Fruit fly (Drosophila melanogaster): ENCODE data around the gene frj.

frj gene

DNA sequence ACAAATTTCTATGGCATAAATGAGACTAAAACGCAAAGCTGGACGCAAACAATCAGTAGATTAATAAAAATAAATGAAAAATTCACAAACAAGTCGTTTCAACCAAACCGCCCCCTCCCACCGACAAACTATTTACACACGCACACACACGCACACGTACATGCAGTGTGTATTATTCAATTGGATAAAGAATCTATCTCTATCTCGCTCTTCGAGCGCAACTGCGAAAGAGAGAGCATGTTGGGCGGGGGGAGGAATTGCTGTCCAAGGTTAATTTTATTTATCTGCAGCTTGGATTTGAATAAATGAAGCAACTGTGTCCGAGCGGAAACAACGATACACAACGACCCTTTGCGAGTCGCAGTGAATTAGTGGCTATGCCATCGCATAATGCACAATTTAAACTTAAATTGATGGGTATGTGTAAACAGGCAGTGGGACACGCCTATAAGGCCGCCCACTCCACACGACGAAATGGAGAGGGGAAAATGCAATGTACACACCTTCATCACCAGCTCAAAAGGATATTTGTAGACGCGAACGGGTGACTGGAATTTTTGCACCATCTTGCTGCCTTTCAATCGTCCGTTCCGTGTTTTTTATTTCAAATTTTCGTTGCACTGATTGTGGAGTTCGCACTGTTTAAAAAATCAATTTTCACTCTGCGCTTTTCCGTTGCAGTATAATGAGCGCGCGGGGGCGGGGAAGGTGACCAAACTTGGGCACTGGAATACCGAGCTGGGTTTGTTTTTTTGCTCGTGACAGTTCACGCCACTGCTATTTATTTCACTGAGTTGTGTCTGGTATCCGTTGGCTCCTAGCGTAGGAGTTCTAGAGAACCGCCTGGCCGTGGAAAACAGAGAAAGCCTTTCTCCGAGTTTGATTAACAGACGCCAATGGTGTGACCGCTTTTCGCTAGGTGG lies 559 bp upstream of the frj start, which contains the start of gene retm:
TSS of gene retm (minus strand) at position 898 of the 923 bp plus-strand sequence.
- no peak for TF ChIP-seq pan (optimal IDR thresholded peaks at IDR 0.05)
- TF ChIP-seq psq (optimal IDR thresholded peaks at IDR 0.05): no peak
- TF ChIP-seq CG8478 (optimal IDR thresholded peaks at IDR 0.05): no peak
- no peak for TF ChIP-seq usp (GFP tag; optimal IDR thresholded peaks at IDR 0.05)
- no peak for TF ChIP-seq Dll (optimal IDR thresholded peaks at IDR 0.05)
- TF ChIP-seq EcR (GFP tag; optimal IDR thresholded peaks at IDR 0.05): no peak

DNA sequence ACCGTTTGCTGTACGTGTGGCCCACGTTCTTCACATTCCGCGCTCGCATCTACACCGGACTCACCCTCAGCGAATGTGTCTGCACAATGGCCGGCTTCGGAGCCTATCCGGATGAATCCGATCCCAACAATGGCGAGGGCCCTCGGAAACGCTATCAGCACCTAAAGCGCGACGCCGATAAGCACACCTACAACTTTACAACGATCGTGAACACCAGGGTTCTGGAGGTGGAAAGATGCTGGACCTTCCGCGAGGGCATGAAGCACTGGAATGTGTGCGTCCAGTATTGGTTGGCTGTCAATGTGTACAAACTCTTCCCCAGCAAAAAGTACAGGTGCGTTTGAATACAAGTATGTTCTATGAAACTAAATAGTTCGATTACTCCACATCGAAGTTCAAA lies 1.7 kb downstream of the frj start:
- TF ChIP-seq pan (optimal IDR thresholded peaks at IDR 0.05): no peak
- no peak for TF ChIP-seq CG8478 (optimal IDR thresholded peaks at IDR 0.05)
- no peak for TF ChIP-seq psq (optimal IDR thresholded peaks at IDR 0.05)
- TF ChIP-seq usp (GFP tag; optimal IDR thresholded peaks at IDR 0.05): no peak
- no peak for TF ChIP-seq EcR (GFP tag; optimal IDR thresholded peaks at IDR 0.05)
- no peak for TF ChIP-seq Dll (optimal IDR thresholded peaks at IDR 0.05)

- TF ChIP-seq EcR (GFP tag; optimal IDR thresholded peaks at IDR 0.05): no peak
- no peak for TF ChIP-seq pan (optimal IDR thresholded peaks at IDR 0.05)
Measured at dm6 chr2L:6461497-6461896, 5.6 kb downstream of the frj start.

dm6 chr2L:6462259-6462658 lies 6.4 kb downstream of the frj start:
- TF ChIP-seq usp (GFP tag; optimal IDR thresholded peaks at IDR 0.05): no peak
- TF ChIP-seq EcR (GFP tag; optimal IDR thresholded peaks at IDR 0.05): no peak
- TF ChIP-seq Dll (optimal IDR thresholded peaks at IDR 0.05): no peak
- TF ChIP-seq psq (optimal IDR thresholded peaks at IDR 0.05): no peak
- TF ChIP-seq CG8478 (optimal IDR thresholded peaks at IDR 0.05): no peak

dm6 chr2L:6463392-6463791 lies 7.5 kb downstream of the frj start:
- no peak for TF ChIP-seq CG8478 (optimal IDR thresholded peaks at IDR 0.05)
- TF ChIP-seq Dll (optimal IDR thresholded peaks at IDR 0.05): no peak
- TF ChIP-seq pan (optimal IDR thresholded peaks at IDR 0.05): no peak
- no peak for TF ChIP-seq psq (optimal IDR thresholded peaks at IDR 0.05)
- no peak for TF ChIP-seq EcR (GFP tag; optimal IDR thresholded peaks at IDR 0.05)
- TF ChIP-seq usp (GFP tag; optimal IDR thresholded peaks at IDR 0.05): no peak

DNA sequence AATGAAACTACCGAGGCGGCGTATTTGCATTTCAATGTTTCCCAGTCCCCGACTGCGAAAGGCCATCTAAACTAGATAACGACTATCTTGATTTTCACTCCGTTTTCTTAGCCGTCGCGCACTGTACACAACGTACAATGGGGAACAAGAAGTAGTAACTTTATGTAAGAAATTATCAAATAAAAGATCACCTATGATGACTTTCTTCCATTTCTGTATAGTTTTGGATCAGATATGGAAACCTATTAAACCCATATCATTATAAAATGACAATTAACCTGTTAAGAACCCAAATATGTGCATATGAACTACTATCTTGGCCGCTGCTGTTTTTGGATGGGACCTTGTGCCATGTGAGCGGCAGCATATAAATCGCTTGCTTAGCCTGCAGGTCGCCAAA lies 8.4 kb downstream of the frj start:
- TF ChIP-seq EcR (GFP tag; optimal IDR thresholded peaks at IDR 0.05) (no peak), pan (optimal IDR thresholded peaks at IDR 0.05) (no peak), Dll (optimal IDR thresholded peaks at IDR 0.05) (no peak), CG8478 (optimal IDR thresholded peaks at IDR 0.05) (no peak), usp (GFP tag; optimal IDR thresholded peaks at IDR 0.05) (no peak), psq (optimal IDR thresholded peaks at IDR 0.05) (no peak)

DNA sequence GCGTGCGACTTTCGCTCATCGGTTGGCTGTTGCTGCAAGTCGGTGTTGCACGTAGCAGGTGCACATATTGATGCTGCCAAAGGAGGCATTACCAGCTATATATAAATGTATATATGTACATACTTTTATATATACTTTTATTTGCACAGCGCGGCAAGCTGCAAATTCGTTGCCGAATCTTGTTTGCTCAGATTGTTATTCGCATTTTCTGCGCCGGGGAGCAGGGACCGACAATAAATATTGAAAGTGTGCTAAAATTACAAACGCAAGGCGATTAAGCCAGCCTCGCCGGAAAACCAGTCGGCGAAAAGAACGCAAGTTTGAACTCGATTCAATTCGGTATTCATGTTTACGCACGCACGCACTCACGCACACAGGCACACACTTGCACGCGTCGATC lies 8.9 kb downstream of the frj start:
- TF ChIP-seq CG8478 (optimal IDR thresholded peaks at IDR 0.05) (no peak), EcR (GFP tag; optimal IDR thresholded peaks at IDR 0.05) (no peak), pan (optimal IDR thresholded peaks at IDR 0.05) (no peak), Dll (optimal IDR thresholded peaks at IDR 0.05) (no peak), psq (optimal IDR thresholded peaks at IDR 0.05) (no peak), usp (GFP tag; optimal IDR thresholded peaks at IDR 0.05) (no peak)

DNA sequence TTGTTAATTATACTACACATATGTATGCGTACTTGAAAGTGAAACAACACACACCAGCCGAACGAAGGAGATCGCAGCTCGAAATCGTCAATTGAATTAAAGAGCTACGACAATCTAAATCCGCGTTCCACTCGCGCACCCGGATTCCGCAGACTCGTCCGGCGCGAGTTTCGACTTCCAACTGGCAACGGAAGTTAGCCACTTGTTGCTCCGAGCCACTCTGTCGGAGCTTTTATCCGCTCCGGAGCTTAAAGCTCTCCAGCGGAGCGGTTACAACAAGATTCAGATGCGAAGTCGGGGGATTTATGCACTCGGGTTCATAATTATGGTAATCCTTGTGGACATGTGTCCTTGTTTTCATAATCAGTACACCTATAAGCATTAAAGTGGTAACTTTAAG lies 9.6 kb downstream of the frj start, which contains the start of gene Rchy1:
TSS of gene Rchy1 (minus strand) at position 173 of the 400 bp plus-strand sequence.
- TF ChIP-seq psq (optimal IDR thresholded peaks at IDR 0.05): no peak
- TF ChIP-seq EcR (GFP tag; optimal IDR thresholded peaks at IDR 0.05): no peak

DNA sequence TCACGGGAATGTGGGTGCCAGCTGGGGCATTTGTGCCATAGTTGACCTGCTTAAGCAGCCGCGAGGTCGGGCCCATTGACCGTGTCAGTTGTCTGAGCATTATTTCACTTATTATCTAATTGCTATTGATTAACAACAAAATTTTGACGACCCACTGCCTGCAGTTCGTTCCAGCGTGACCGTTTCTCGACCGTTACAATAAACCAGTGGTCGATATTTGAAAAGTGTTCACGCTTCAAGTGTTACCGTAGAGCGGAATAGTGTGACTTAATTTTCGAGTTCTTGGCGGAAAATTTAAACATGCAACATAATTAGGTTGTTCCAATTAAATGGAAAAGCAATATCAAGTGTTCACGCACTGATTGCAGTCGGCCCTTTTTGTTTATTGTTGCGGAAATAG lies 11.7 kb downstream of the frj start, which contains the start of gene HemK1:
TSS of gene HemK1 (minus strand) at position 190 of the 400 bp plus-strand sequence.
- TF ChIP-seq psq (optimal IDR thresholded peaks at IDR 0.05) (no peak), usp (GFP tag; optimal IDR thresholded peaks at IDR 0.05) (no peak), Dll (optimal IDR thresholded peaks at IDR 0.05) (no peak), EcR (GFP tag; optimal IDR thresholded peaks at IDR 0.05) (no peak), CG8478 (optimal IDR thresholded peaks at IDR 0.05) (no peak), pan (optimal IDR thresholded peaks at IDR 0.05) (no peak)

DNA sequence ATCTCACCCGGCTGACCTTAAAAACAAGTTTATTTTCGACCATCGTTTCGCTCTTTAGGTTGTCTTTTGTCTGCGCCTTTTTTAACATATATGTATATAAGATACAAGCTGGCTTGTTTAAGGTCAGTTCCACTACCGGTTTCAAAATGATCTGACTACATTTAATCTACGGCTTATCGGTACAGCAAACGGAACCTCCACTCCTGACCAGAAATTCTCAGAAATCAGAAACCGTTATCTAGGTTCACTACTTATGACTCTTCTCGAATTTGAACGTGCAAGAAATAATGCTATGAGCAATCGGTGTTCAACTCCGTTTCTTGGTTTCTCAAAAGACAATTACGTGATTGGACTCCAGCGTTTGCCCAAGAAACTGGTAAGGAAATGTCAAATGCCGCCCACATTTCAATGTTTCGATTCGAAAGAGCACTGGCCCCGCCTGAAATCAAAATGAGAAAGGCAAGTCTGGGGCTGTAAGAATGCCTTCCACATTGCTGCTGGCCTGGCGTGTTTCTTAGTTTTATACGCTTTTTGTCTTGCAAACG lies 14.3 kb downstream of the frj start:
- TF ChIP-seq usp (GFP tag; optimal IDR thresholded peaks at IDR 0.05) (no peak), Dll (optimal IDR thresholded peaks at IDR 0.05) (no peak), pan (optimal IDR thresholded peaks at IDR 0.05) (no peak), psq (optimal IDR thresholded peaks at IDR 0.05) (no peak), CG8478 (optimal IDR thresholded peaks at IDR 0.05) (no peak), EcR (GFP tag; optimal IDR thresholded peaks at IDR 0.05) (no peak)

DNA sequence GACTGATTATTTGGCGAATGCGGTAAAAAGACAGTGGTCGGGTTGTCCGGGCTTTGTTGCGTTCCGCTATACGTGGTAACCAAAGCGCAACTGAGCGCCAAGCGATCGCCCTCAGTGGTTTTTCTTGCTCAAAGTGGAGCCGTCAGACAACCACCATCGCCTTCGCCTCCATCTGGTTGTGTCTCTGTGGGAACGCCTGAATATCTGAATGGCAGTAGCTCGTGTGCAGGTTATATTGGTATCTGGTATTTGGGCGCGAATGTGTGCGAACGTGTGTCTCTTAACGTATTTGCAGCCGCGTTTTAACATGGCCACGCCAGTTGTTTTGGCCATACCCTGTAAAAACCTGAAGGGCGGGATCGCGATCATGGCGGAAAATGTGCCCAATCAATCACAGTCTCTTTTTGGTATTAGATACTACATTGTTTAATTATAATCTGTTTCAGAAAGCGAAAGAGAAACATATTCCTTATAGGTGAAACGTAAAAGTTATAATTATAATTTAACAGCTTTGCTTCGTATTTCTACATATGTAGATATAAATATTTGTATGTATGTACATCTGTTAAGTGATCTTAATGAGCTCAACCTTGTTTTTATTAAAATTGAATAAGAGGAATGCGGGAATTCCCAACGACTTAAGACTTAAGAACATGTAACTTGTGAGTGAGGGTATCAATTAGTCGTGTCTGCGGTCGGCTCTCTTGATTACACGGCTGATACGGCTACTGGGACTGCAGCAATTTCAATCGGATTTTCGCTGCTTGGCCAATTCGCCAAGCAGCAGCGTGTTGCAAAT lies 16.3 kb downstream of the frj start:
- TF ChIP-seq pan (optimal IDR thresholded peaks at IDR 0.05) (peak; percentile 81), Dll (optimal IDR thresholded peaks at IDR 0.05) (no peak)
